Worm (Caenorhabditis elegans): ENCODE results near the gene srt-32.
A peak's percentile ranks its signal among the peaks of the same experiment; 100 is the strongest.

Gene srt-32

ce11 chrV:14525089-14525488 lies 34.3 kb upstream of the srt-32 start, which contains the start of gene hda-1:
TSS of gene hda-1 (plus strand) at chrV:14525389.
- TF ChIP-seq dmd-6 (GFP tag; IDR thresholded peaks at IDR 0.05) (no peak), nhr-102 (tag; optimal IDR thresholded peaks at IDR 0.05) (no peak), D1046.2 (GFP tag; IDR thresholded peaks at IDR 0.05) (no peak), madf-5 (GFP tag; IDR thresholded peaks at IDR 0.05) (no peak), ceh-62 (tag; optimal IDR thresholded peaks at IDR 0.05) (no peak), spr-1 (tag; optimal IDR thresholded peaks at IDR 0.05) (no peak), rbr-2 (tag; optimal IDR thresholded peaks at IDR 0.05) (no peak), ctbp-1 (GFP tag; IDR thresholded peaks at IDR 0.05) (no peak), lsy-2 (tag; optimal IDR thresholded peaks at IDR 0.05) (no peak), T26A8.4 (GFP tag; IDR thresholded peaks at IDR 0.05) (no peak), pqm-1 (tag; optimal IDR thresholded peaks at IDR 0.05) (no peak), tra-1 (GFP tag; IDR thresholded peaks at IDR 0.05) (no peak), skn-1 (tag; optimal IDR thresholded peaks at IDR 0.05) (no peak), pha-4 (GFP tag; IDR thresholded peaks at IDR 0.05) (no peak), pha-4 (tag; optimal IDR thresholded peaks at IDR 0.05) (no peak), mdl-1 (tag; optimal IDR thresholded peaks at IDR 0.05) (no peak), aly-2 (tag; optimal IDR thresholded peaks at IDR 0.05) (no peak), duxl-1 (tag; optimal IDR thresholded peaks at IDR 0.05; ENCODE audit: poor library complexity) (no peak)

ce11 chrV:14527210-14527609 lies 32.2 kb upstream of the srt-32 start:
- TF ChIP-seq snpc-4 (tag; optimal IDR thresholded peaks at IDR 0.05) (no peak), ces-1 (GFP tag; optimal IDR thresholded peaks at IDR 0.05) (peak; percentile 53)

- TF ChIP-seq spr-3 (GFP tag; optimal IDR thresholded peaks at IDR 0.05) (no peak), nhr-42 (GFP tag; IDR thresholded peaks at IDR 0.05) (no peak), vab-7 (GFP tag; IDR thresholded peaks at IDR 0.05) (no peak), aly-2 (tag; optimal IDR thresholded peaks at IDR 0.05) (no peak), F26F4.8 (GFP tag; conservative IDR thresholded peaks at IDR 0.05) (no peak)
These were observed 28.6 kb upstream of the srt-32 start, which contains the start of gene kcnl-4 for ce11 chrV:14530813-14531212. TSS of gene kcnl-4 (plus strand) at chrV:14531113.

ce11 chrV:14532374-14532773 lies 27.0 kb upstream of the srt-32 start:
- TF ChIP-seq arid-1 (GFP tag; conservative IDR thresholded peaks at IDR 0.05), result no peak
- TF ChIP-seq lsy-2 (tag; optimal IDR thresholded peaks at IDR 0.05), result no peak
- TF ChIP-seq aha-1 (tag), result peak; percentile 70
- TF ChIP-seq fkh-10 (GFP tag; optimal IDR thresholded peaks at IDR 0.05), result no peak

ce11 chrV:14536274-14536673 lies 23.1 kb upstream of the srt-32 start, which contains the start of gene tag-191:
TSS of gene tag-191 (minus strand) at chrV:14536374.
- no peak for TF ChIP-seq ceh-28 (tag; optimal IDR thresholded peaks at IDR 0.05)
- TF ChIP-seq unc-62 (GFP tag; optimal IDR thresholded peaks at IDR 0.05 in 1 of 2), result peak in 1 of 2 experiments; percentile 11
- TF ChIP-seq unc-62 (tag; optimal IDR thresholded peaks at IDR 0.05), result no peak

- TF ChIP-seq daf-16 (GFP tag; optimal IDR thresholded peaks at IDR 0.05) (no peak), daf-16 (tag; optimal IDR thresholded peaks at IDR 0.05) (peak; percentile 35), ceh-20 (GFP tag; IDR thresholded peaks at IDR 0.05) (no peak), daf-19 (GFP tag; conservative IDR thresholded peaks at IDR 0.05) (no peak)
These were observed 20.1 kb upstream of the srt-32 start for ce11 chrV:14539355-14539754.

Measured in whole organism, L4 larva.